Worm (Caenorhabditis elegans): ENCODE data around the gene F52C6.3.

ce11 chrII:1926162-1926561 lies 1.6 kb downstream of the F52C6.3 start, which contains the start of gene F52C6.2:
- TF ChIP-seq unc-62 (GFP tag; optimal IDR thresholded peaks at IDR 0.05): no peak
- no peak for TF ChIP-seq ama-1 (optimal IDR thresholded peaks at IDR 0.05)
- TF ChIP-seq ceh-9 (tag; optimal IDR thresholded peaks at IDR 0.05): no peak
